Worm (Caenorhabditis elegans): ENCODE data around the gene C50H11.8.

Gene C50H11.8

ce11 chrV:3071548-3071947, 17.2 kb downstream of the C50H11.8 start, which contains the start of gene C50H11.13:
Gene C50H11.13 (minus strand): TSS chrV:3071648.
- no peak for TF ChIP-seq hlh-8 (tag; optimal IDR thresholded peaks at IDR 0.05)
- no peak for TF ChIP-seq K02D7.2 (tag; optimal IDR thresholded peaks at IDR 0.05)
- no peak for TF ChIP-seq rnt-1 (tag; optimal IDR thresholded peaks at IDR 0.05)
- no peak for TF ChIP-seq ahr-1 (tag; optimal IDR thresholded peaks at IDR 0.05)
- TF ChIP-seq ceh-18 (tag; optimal IDR thresholded peaks at IDR 0.05) = no peak
- TF ChIP-seq fkh-10 (GFP tag; optimal IDR thresholded peaks at IDR 0.05) = no peak
- no peak for TF ChIP-seq ama-1 (optimal IDR thresholded peaks at IDR 0.05)
- TF ChIP-seq Y22D7AL.16 (tag; optimal IDR thresholded peaks at IDR 0.05) = no peak
- TF ChIP-seq T23F11.4 (GFP tag; optimal IDR thresholded peaks at IDR 0.05) = no peak

ce11 chrV:3080792-3081191, 26.4 kb downstream of the C50H11.8 start, which contains the start of gene srt-5:
Gene srt-5 (minus strand): TSS chrV:3080892.
- TF ChIP-seq zip-5 (tag; optimal IDR thresholded peaks at IDR 0.05) (no peak), hlh-6 (tag; optimal IDR thresholded peaks at IDR 0.05) (no peak), sdc-2 (tag; optimal IDR thresholded peaks at IDR 0.05) (no peak), che-1 (tag; optimal IDR thresholded peaks at IDR 0.05) (no peak), eyg-1 (tag; optimal IDR thresholded peaks at IDR 0.05) (no peak), ztf-16 (tag; optimal IDR thresholded peaks at IDR 0.05) (no peak), mec-3 (tag; optimal IDR thresholded peaks at IDR 0.05; ENCODE audit: borderline replicate concordance) (no peak)

ce11 chrV:3081471-3081870, 27.1 kb downstream of the C50H11.8 start, which contains the start of gene srt-7:
Gene srt-7 (plus strand): TSS chrV:3081771.
- TF ChIP-seq syd-9 (tag; optimal IDR thresholded peaks at IDR 0.05) = no peak
- no peak for TF ChIP-seq ttx-3 (tag; optimal IDR thresholded peaks at IDR 0.05)
- TF ChIP-seq ceh-19 (GFP tag; optimal IDR thresholded peaks at IDR 0.05) = no peak
- no peak for TF ChIP-seq npax-4 (tag; optimal IDR thresholded peaks at IDR 0.05)
- TF ChIP-seq nhr-11 (tag; optimal IDR thresholded peaks at IDR 0.05) = no peak
- no peak for TF ChIP-seq ets-4 (tag; optimal IDR thresholded peaks at IDR 0.05)
- TF ChIP-seq nfya-1 (tag; optimal IDR thresholded peaks at IDR 0.05) = no peak
- TF ChIP-seq ceh-30 (tag; optimal IDR thresholded peaks at IDR 0.05) = no peak
- TF ChIP-seq zip-5 (tag; optimal IDR thresholded peaks at IDR 0.05) = no peak
- TF ChIP-seq lim-6 (tag; optimal IDR thresholded peaks at IDR 0.05) = no peak
- TF ChIP-seq unc-42 (tag; optimal IDR thresholded peaks at IDR 0.05) = no peak
- no peak for TF ChIP-seq hlh-15 (tag; optimal IDR thresholded peaks at IDR 0.05)
- TF ChIP-seq C08G9.2 (tag; optimal IDR thresholded peaks at IDR 0.05) = no peak

ce11 chrV:3086260-3086659, 31.9 kb downstream of the C50H11.8 start, which contains the start of gene srt-8:
Gene srt-8 (plus strand): TSS chrV:3086560.
- TF ChIP-seq ceh-31 (tag; optimal IDR thresholded peaks at IDR 0.05) = no peak
- no peak for TF ChIP-seq ceh-48 (tag; optimal IDR thresholded peaks at IDR 0.05)
- no peak for TF ChIP-seq elt-2 (tag; optimal IDR thresholded peaks at IDR 0.05)
- no peak for TF ChIP-seq zip-5 (tag; optimal IDR thresholded peaks at IDR 0.05)
- no peak for TF ChIP-seq pros-1 (tag; optimal IDR thresholded peaks at IDR 0.05)
- no peak for TF ChIP-seq dmd-4 (tag; optimal IDR thresholded peaks at IDR 0.05; ENCODE audit: borderline replicate concordance)
- no peak for TF ChIP-seq pha-2 (tag; optimal IDR thresholded peaks at IDR 0.05)
- TF ChIP-seq ceh-6 (GFP tag; optimal IDR thresholded peaks at IDR 0.05) = no peak
- no peak for TF ChIP-seq mec-3 (tag; optimal IDR thresholded peaks at IDR 0.05; ENCODE audit: borderline replicate concordance)
- TF ChIP-seq nhr-11 (tag; optimal IDR thresholded peaks at IDR 0.05) = no peak

DNA sequence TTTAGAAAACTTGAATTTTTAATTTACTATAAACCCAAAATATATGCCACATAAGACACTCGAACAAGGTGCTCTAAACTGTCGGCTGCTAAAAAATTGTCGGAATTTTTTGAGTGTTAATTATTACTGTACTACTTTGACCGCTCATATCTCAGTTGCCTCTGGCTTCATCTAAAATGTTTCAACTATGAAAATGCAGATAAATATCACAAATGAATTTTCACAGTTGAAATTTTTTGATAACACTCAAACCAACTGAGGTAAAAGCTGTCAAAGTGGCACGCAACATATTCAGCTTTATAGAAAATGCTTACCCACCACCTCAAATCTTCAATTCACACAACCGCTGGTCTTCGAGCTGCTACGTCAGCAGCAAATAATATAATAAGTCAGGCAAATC, 34.4 kb downstream of the C50H11.8 start, which contains the start of gene acs-21:
Gene acs-21 (plus strand): TSS at position 301 of the 400 bp plus-strand sequence.
- no peak for TF ChIP-seq unc-86 (tag; optimal IDR thresholded peaks at IDR 0.05)
- no peak for TF ChIP-seq gmeb-2 (tag; optimal IDR thresholded peaks at IDR 0.05)
- TF ChIP-seq pha-4 (tag; optimal IDR thresholded peaks at IDR 0.05) = no peak
- no peak for TF ChIP-seq che-1 (tag; optimal IDR thresholded peaks at IDR 0.05)
- TF ChIP-seq rnt-1 (tag; optimal IDR thresholded peaks at IDR 0.05) = no peak
- TF ChIP-seq nhr-11 (tag; optimal IDR thresholded peaks at IDR 0.05) = no peak
- TF ChIP-seq F13H6.1 (tag; optimal IDR thresholded peaks at IDR 0.05) = no peak
- no peak for TF ChIP-seq ttx-3 (tag; optimal IDR thresholded peaks at IDR 0.05)
- no peak for TF ChIP-seq ceh-18 (tag; optimal IDR thresholded peaks at IDR 0.05)
- TF ChIP-seq fax-1 (tag; optimal IDR thresholded peaks at IDR 0.05) = no peak
- no peak for TF ChIP-seq hlh-15 (tag; optimal IDR thresholded peaks at IDR 0.05)
- TF ChIP-seq ceh-48 (tag; optimal IDR thresholded peaks at IDR 0.05) = no peak
- no peak for TF ChIP-seq fkh-6 (tag; optimal IDR thresholded peaks at IDR 0.05)
- no peak for TF ChIP-seq sox-2 (GFP tag; IDR thresholded peaks at IDR 0.05)
